Fruit fly (Drosophila melanogaster) whole organism, embryonic: ENCODE measurements around the gene wds.

Experiments used
- BEAF-32 ChIP-seq: fragments of 200-800 bp; sonication (Bioruptor generic); optimal IDR thresholded peaks from 3 replicates; lab custom pipeline; 2017; ENCODE audit warnings: missing biosample characterization, missing genetic modification characterization, mild to moderate bottlenecking, moderate library complexity, missing genetic modification reagents
- Bgb ChIP-seq: fragments of 200-800 bp; sonication (Bioruptor generic); IDR thresholded peaks from 2 replicates; pipeline ENCODE4 v1.3.6; 2022; ENCODE audit warnings: missing biosample characterization, missing genetic modification characterization; ENCODE audit not compliant: partially characterized antibody
- CG10267 ChIP-seq: fragments of 200-800 bp; sonication (Bioruptor generic); optimal IDR thresholded peaks from 2 replicates; lab custom pipeline; 2018; ENCODE audit warnings: missing biosample characterization, mild to moderate bottlenecking, missing genetic modification characterization, moderate library complexity
- CG10654 ChIP-seq: fragments of 200-800 bp; sonication (Bioruptor generic); optimal IDR thresholded peaks from 2 replicates; lab custom pipeline; 2016; ENCODE audit warnings: missing biosample characterization, missing genetic modification characterization
- CG12071 ChIP-seq: fragments of 200-800 bp; sonication (Bioruptor generic); optimal IDR thresholded peaks from 3 replicates; lab custom pipeline; 2018; ENCODE audit warnings: missing biosample characterization, mild to moderate bottlenecking, missing genetic modification characterization
- CG12236 ChIP-seq: fragments of 200-800 bp; sonication (Bioruptor generic); optimal IDR thresholded peaks from 2 replicates; lab custom pipeline; 2016; ENCODE audit warnings: missing biosample characterization, missing genetic modification characterization
- CG1233 ChIP-seq: fragments of 200-800 bp; sonication (Bioruptor generic); optimal IDR thresholded peaks from 4 replicates; lab custom pipeline; 2018; ENCODE audit warnings: missing biosample characterization, mild to moderate bottlenecking, missing genetic modification characterization
- CG12659 ChIP-seq: fragments of 200-800 bp; sonication (Bioruptor generic); optimal IDR thresholded peaks from 3 replicates; lab custom pipeline; 2017; ENCODE audit warnings: mild to moderate bottlenecking, missing biosample characterization, missing genetic modification reagents, missing genetic modification characterization
- CG14014 ChIP-seq: fragments of 200-800 bp; sonication (Bioruptor generic); IDR thresholded peaks from 2 replicates; pipeline ENCODE4 v1.3.6; 2022; ENCODE audit warnings: missing biosample characterization, missing genetic modification characterization
- CG14667 ChIP-seq: fragments of 200-800 bp; sonication (Bioruptor generic); IDR thresholded peaks from 2 replicates; pipeline ENCODE4 v1.3.6; 2022; ENCODE audit warnings: missing biosample characterization, missing genetic modification characterization
- CG14710 ChIP-seq: fragments of 200-800 bp; sonication (Bioruptor generic); optimal IDR thresholded peaks from 3 replicates; lab custom pipeline; 2019; ENCODE audit warnings: missing biosample characterization, mild to moderate bottlenecking, missing genetic modification characterization, moderate library complexity
- CG15696 ChIP-seq: fragments of 200-800 bp; sonication (Bioruptor generic); optimal IDR thresholded peaks from 2 replicates; lab custom pipeline; 2019; ENCODE audit warnings: missing biosample characterization, mild to moderate bottlenecking, missing genetic modification characterization, moderate library complexity
- CG30020 ChIP-seq: fragments of 200-800 bp; optimal IDR thresholded peaks from 2 replicates; lab custom pipeline; 2019; ENCODE audit warnings: missing biosample characterization, mild to moderate bottlenecking, missing genetic modification characterization, moderate library complexity
- CG31365 ChIP-seq: fragments of 200-800 bp; sonication (Bioruptor generic); optimal IDR thresholded peaks from 2 replicates; lab custom pipeline; 2018; ENCODE audit warnings: missing biosample characterization, mild to moderate bottlenecking, missing genetic modification characterization
- CG4617 ChIP-seq: fragments of 200-800 bp; sonication (Bioruptor generic); optimal IDR thresholded peaks from 3 replicates; lab custom pipeline; 2016; ENCODE audit warnings: missing biosample characterization, missing genetic modification characterization, borderline replicate concordance
- CG6791 ChIP-seq: fragments of 200-800 bp; sonication (Bioruptor generic); IDR thresholded peaks from 3 replicates; pipeline ENCODE4 v1.3.6; 2022; ENCODE audit warnings: missing biosample characterization, missing genetic modification characterization; ENCODE audit not compliant: partially characterized antibody
- CG7357 ChIP-seq: fragments of 200-800 bp; sonication (Bioruptor generic); IDR thresholded peaks from 3 replicates; pipeline ENCODE4 v1.3.6; 2022; ENCODE audit warnings: missing biosample characterization, missing genetic modification characterization
- CG8924 ChIP-seq: fragments of 200-800 bp; optimal IDR thresholded peaks from 3 replicates; lab custom pipeline; 2019; ENCODE audit warnings: missing biosample characterization, mild to moderate bottlenecking, missing genetic modification characterization, moderate library complexity
- CG9797 ChIP-seq: fragments of 200-800 bp; sonication (Bioruptor generic); optimal IDR thresholded peaks from 3 replicates; lab custom pipeline; 2018; ENCODE audit warnings: missing biosample characterization, mild to moderate bottlenecking, missing genetic modification characterization
- Dip3 ChIP-seq: fragments of 200-800 bp; sonication (Bioruptor generic); optimal IDR thresholded peaks from 3 replicates; lab custom pipeline; 2016; ENCODE audit warnings: missing biosample characterization, missing genetic modification characterization
- Dp ChIP-seq: fragments of 200-800 bp; sonication (Bioruptor generic); optimal IDR thresholded peaks from 2 replicates; lab custom pipeline; 2018; ENCODE audit warnings: missing biosample characterization, mild to moderate bottlenecking, missing genetic modification characterization, moderate library complexity
- E2f2 ChIP-seq: fragments of 200-800 bp; sonication (Bioruptor generic); IDR thresholded peaks from 2 replicates; pipeline ENCODE4 v1.3.6; 2022; ENCODE audit warnings: missing biosample characterization, missing genetic modification characterization
- Eip74EF ChIP-seq, 2 experiments: fragments of 200-800 bp in 1 of 2; fragments of >200 bp in 1 of 2; sonication (Bioruptor generic) in 1 of 2; optimal IDR thresholded peaks; 2 replicates each; lab custom pipeline; 2017 to 2019; ENCODE audit warnings: missing biosample characterization in 2 of 2, missing genetic modification characterization in 2 of 2, mild to moderate bottlenecking in 1 of 2, moderate library complexity in 1 of 2
- Elba2 ChIP-seq: fragments of 200-800 bp; sonication (Bioruptor generic); optimal IDR thresholded peaks from 3 replicates; lab custom pipeline; 2016; ENCODE audit warnings: missing biosample characterization, missing genetic modification characterization
- Ets97D ChIP-seq: fragments of 200-800 bp; sonication (Bioruptor generic); optimal IDR thresholded peaks from 3 replicates; lab custom pipeline; 2016; ENCODE audit warnings: missing biosample characterization, missing genetic modification characterization
- MBD-R2 ChIP-seq: fragments of 200-800 bp; sonication (Bioruptor generic); IDR thresholded peaks from 2 replicates; pipeline ENCODE4 v1.3.6; 2022; ENCODE audit warnings: missing biosample characterization, missing genetic modification characterization
- Opbp ChIP-seq: fragments of 200-800 bp; sonication (Bioruptor generic); IDR thresholded peaks from 3 replicates; pipeline ENCODE4 v1.3.6; 2022; ENCODE audit warnings: missing biosample characterization, missing genetic modification characterization; ENCODE audit not compliant: partially characterized antibody
- Scr ChIP-seq: fragments of 200-800 bp; sonication (Bioruptor generic); IDR thresholded peaks from 2 replicates; pipeline ENCODE4 v1.3.6; 2022; ENCODE audit warnings: missing biosample characterization, missing genetic modification characterization; ENCODE audit not compliant: partially characterized antibody
- Sin3A ChIP-seq: fragments of >200 bp; optimal IDR thresholded peaks from 2 replicates; lab custom pipeline; 2018
- Sry-δ ChIP-seq: fragments of 200-800 bp; sonication (Bioruptor generic); optimal IDR thresholded peaks from 2 replicates; lab custom pipeline; 2016; ENCODE audit warnings: missing biosample characterization, missing genetic modification characterization
- Trl ChIP-seq, 3 experiments: fragments of >200 bp in 2 of 3; fragments of 200-800 bp in 1 of 3; sonication (Bioruptor generic) in 1 of 3; optimal IDR thresholded peaks; 2 replicates in 1 of 3; 3 replicates in 2 of 3; lab custom pipeline; 2016 to 2017; ENCODE audit warnings: missing biosample characterization in 1 of 3, missing genetic modification characterization in 1 of 3
- bbx ChIP-seq: fragments of 200-800 bp; sonication (Bioruptor generic); IDR thresholded peaks from 2 replicates; pipeline ENCODE4 v1.3.6; 2022; ENCODE audit warnings: missing biosample characterization, missing genetic modification characterization; ENCODE audit not compliant: partially characterized antibody
- bsh ChIP-seq, 2 experiments: fragments of 200-800 bp; sonication (Bioruptor generic); optimal IDR thresholded peaks; 2 replicates each; lab custom pipeline; 2017 to 2018; ENCODE audit warnings: mild to moderate bottlenecking in 2 of 2, missing biosample characterization in 2 of 2, missing genetic modification characterization in 2 of 2, moderate library complexity in 1 of 2
- cg ChIP-seq: fragments of 200-800 bp; sonication (Bioruptor generic); optimal IDR thresholded peaks from 3 replicates; lab custom pipeline; 2019; ENCODE audit warnings: missing biosample characterization, mild to moderate bottlenecking, missing genetic modification characterization, moderate library complexity
- chinmo ChIP-seq: fragments of 200-800 bp; sonication (Bioruptor generic); IDR thresholded peaks from 4 replicates; pipeline ENCODE4 v1.3.6; 2022; ENCODE audit warnings: missing biosample characterization, missing genetic modification characterization; ENCODE audit not compliant: partially characterized antibody
- eyg ChIP-seq: fragments of 200-800 bp; sonication (Bioruptor generic); optimal IDR thresholded peaks from 3 replicates; lab custom pipeline; 2016; ENCODE audit warnings: missing biosample characterization, missing genetic modification characterization
- gem ChIP-seq: fragments of 200-800 bp; sonication (Bioruptor generic); optimal IDR thresholded peaks from 2 replicates; lab custom pipeline; 2019; ENCODE audit warnings: missing biosample characterization, mild to moderate bottlenecking, missing genetic modification characterization, moderate library complexity
- grau ChIP-seq: fragments of 200-800 bp; optimal IDR thresholded peaks from 3 replicates; lab custom pipeline; 2019; ENCODE audit warnings: missing biosample characterization, mild to moderate bottlenecking, missing genetic modification characterization, moderate library complexity
- mam ChIP-seq: fragments of 200-800 bp; sonication (Bioruptor generic); optimal IDR thresholded peaks from 3 replicates; lab custom pipeline; 2016; ENCODE audit warnings: missing biosample characterization, missing genetic modification characterization
- nerfin-1 ChIP-seq: fragments of 200-800 bp; sonication (Bioruptor generic); optimal IDR thresholded peaks from 3 replicates; lab custom pipeline; 2019; ENCODE audit warnings: missing biosample characterization, mild to moderate bottlenecking, missing genetic modification characterization, moderate library complexity
- nerfin-2 ChIP-seq: fragments of 200-800 bp; sonication (Bioruptor generic); IDR thresholded peaks from 2 replicates; pipeline ENCODE4 v1.3.6; 2022; ENCODE audit warnings: missing biosample characterization, missing genetic modification characterization; ENCODE audit not compliant: partially characterized antibody
- nmo ChIP-seq: fragments of 200-800 bp; sonication (Bioruptor generic); optimal IDR thresholded peaks from 2 replicates; lab custom pipeline; 2018; ENCODE audit warnings: missing biosample characterization, mild to moderate bottlenecking, missing genetic modification characterization, moderate library complexity
- psq ChIP-seq: fragments of 200-800 bp; sonication (Bioruptor generic); optimal IDR thresholded peaks from 2 replicates; lab custom pipeline; 2017; ENCODE audit warnings: missing biosample characterization, missing genetic modification characterization
- row ChIP-seq: fragments of 200-800 bp; sonication (Bioruptor generic); IDR thresholded peaks from 3 replicates; pipeline ENCODE4 v1.3.6; 2022; ENCODE audit warnings: missing biosample characterization, missing genetic modification characterization
- sob ChIP-seq: fragments of 200-800 bp; sonication (Bioruptor generic); IDR thresholded peaks from 2 replicates; pipeline ENCODE4 v1.3.6; 2022; ENCODE audit warnings: missing biosample characterization, missing genetic modification characterization
- sqz ChIP-seq: fragments of 200-800 bp; sonication (Bioruptor generic); optimal IDR thresholded peaks from 3 replicates; lab custom pipeline; 2018; ENCODE audit warnings: missing biosample characterization, mild to moderate bottlenecking, missing genetic modification characterization

Gene wds

dm6 chrX:2633847-2634776 lies 48.3 kb downstream of the wds start, which contains the start of gene sgg (continued):
- TF ChIP-seq Elba2 (GFP tag; lab: Kevin White, UChicago) (no peak), CG4617 (GFP tag; lab: Kevin White, UChicago) (peak; percentile 53), bsh (GFP tag; optimal IDR thresholded peaks at IDR 0.05; lab: Kevin White, UChicago) (no peak), Sry-δ (GFP tag; lab: Kevin White, UChicago) (peak; percentile 36), CG31365 (tag; lab: Kevin White, UChicago) (no peak), Dp (GFP tag; lab: Kevin White, UChicago) (peak; percentile 51), CG30020 (peak; percentile 51), CG14014 (no peak), nerfin-2 (GFP tag; lab: Robert Waterston, UW) (no peak), nmo (GFP tag; lab: Kevin White, UChicago) (peak; percentile 33), CG1233 (GFP tag; lab: Kevin White, UChicago) (no peak), psq (GFP tag; lab: Kevin White, UChicago) (peak; percentile 31), sob (GFP tag; lab: Robert Waterston, UW) (no peak), CG14710 (tag; lab: Kevin White, UChicago) (peak; percentile 44), gem (no peak), Ets97D (GFP tag; lab: Kevin White, UChicago) (peak; percentile 2), cg (peak; percentile 94), nerfin-1 (tag; lab: Kevin White, UChicago) (peak; percentile 84), Opbp (GFP tag; lab: Robert Waterston, UW) (0 out of 3 replicates have a peak, but pooled peaks have one; percentile 17), Sin3A (lab: Kevin White, UChicago) (peak; percentile 12), chinmo (GFP tag; lab: Robert Waterston, UW) (0 out of 4 replicates have a peak, but pooled peaks have one; percentile 53), Bgb (peak; percentile 42; the same call in 1 of the 2 replicates), Trl (optimal IDR thresholded peaks at IDR 0.05; lab: Kevin White, UChicago) (peak in 1 of 2 experiments; percentile 61), Trl (GFP tag; optimal IDR thresholded peaks at IDR 0.05; lab: Kevin White, UChicago) (no peak), CG10654 (GFP tag; lab: Kevin White, UChicago) (no peak), CG7357 (GFP tag; lab: Robert Waterston, UW) (no peak), row (GFP tag; lab: Robert Waterston, UW) (peak; percentile 9; the same call in 1 of the 3 replicates), BEAF-32 (GFP tag; lab: Kevin White, UChicago) (peak; percentile 56), CG12236 (no peak), CG14667 (GFP tag; lab: Robert Waterston, UW) (no peak), CG15696 (tag; lab: Kevin White, UChicago) (no peak), CG12659 (GFP tag; lab: Kevin White, UChicago) (peak; percentile 75), Scr (GFP tag; lab: Robert Waterston, UW) (peak; percentile 26; the same call in 1 of the 2 replicates), eyg (no peak), grau (tag; lab: Kevin White, UChicago) (peak; percentile 6), sqz (GFP tag; lab: Kevin White, UChicago) (peak; percentile 77), MBD-R2 (GFP tag; lab: Robert Waterston, UW) (peak; percentile 18; the same call in 1 of the 2 replicates), E2f2 (GFP tag; lab: Robert Waterston, UW) (0 out of 2 replicates have a peak, but pooled peaks have one; percentile 10), CG6791 (GFP tag; lab: Robert Waterston, UW) (peak; percentile 44), bbx (GFP tag; lab: Robert Waterston, UW) (peak; percentile 22; the same call in 1 of the 2 replicates), mam (GFP tag; lab: Kevin White, UChicago) (no peak), Dip3 (no peak), CG12071 (GFP tag; lab: Kevin White, UChicago) (no peak), CG9797 (GFP tag; lab: Kevin White, UChicago) (peak; percentile 91), CG8924 (peak; percentile 25), Eip74EF (GFP tag; optimal IDR thresholded peaks at IDR 0.05; lab: Kevin White, UChicago) (peak in 1 of 2 experiments; percentile 90), CG10267 (tag; lab: Kevin White, UChicago) (peak; percentile 37)
